Fruit fly (Drosophila melanogaster) whole organism, prepupa: ENCODE measurements around the gene mbm.

Experiments used
- CG34406 ChIP-seq: fragments of 200-800 bp; sonication (Bioruptor generic); optimal IDR thresholded peaks from 3 replicates; lab custom pipeline; 2016; ENCODE audit warnings: missing biosample characterization, missing genetic modification characterization
- Eip78C ChIP-seq: fragments of 200-800 bp; sonication (Bioruptor generic); peaks from one replicate; lab custom pipeline; 2016; ENCODE audit warnings: missing biosample characterization, missing genetic modification characterization
- Met ChIP-seq: fragments of 200-800 bp; sonication (Bioruptor generic); optimal IDR thresholded peaks from 3 replicates; lab custom pipeline; 2016; ENCODE audit warnings: missing biosample characterization, missing genetic modification characterization
- Sox102F ChIP-seq: fragments of 200-800 bp; sonication (Bioruptor generic); optimal IDR thresholded peaks from 2 replicates; lab custom pipeline; 2016; ENCODE audit warnings: missing biosample characterization, mild to moderate bottlenecking, missing genetic modification characterization
- topi ChIP-seq: fragments of 200-800 bp; sonication (Bioruptor generic); optimal IDR thresholded peaks from 3 replicates; lab custom pipeline; 2016; ENCODE audit warnings: missing biosample characterization, missing genetic modification characterization

DNA sequence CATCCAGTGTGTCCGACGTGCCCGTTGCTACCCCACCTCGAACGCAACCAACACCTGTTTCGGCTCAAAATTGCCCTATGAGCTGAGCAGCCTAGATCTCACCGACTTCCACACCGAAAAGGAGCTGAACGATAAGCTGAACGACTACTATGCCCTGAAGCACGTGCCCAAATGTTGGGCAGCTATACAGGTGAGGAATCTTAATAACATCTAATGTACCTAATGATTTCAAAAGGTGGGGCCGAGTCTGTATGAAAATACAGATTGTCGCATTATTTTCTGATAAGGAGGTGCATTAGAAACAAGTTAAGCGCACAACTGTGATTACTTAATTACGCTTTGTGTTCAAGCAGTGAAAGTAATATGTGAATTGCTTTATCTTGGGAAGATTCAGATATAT, 4.6 kb upstream of the mbm start, which contains the start of gene CG17078:
- TF ChIP-seq Sox102F (GFP tag; lab: Kevin White, UChicago): no peak
- no peak for TF ChIP-seq Met (GFP tag; lab: Kevin White, UChicago)
- TF ChIP-seq CG34406 (GFP tag; lab: Kevin White, UChicago): no peak
- TF ChIP-seq Eip78C (GFP tag; lab: Kevin White, UChicago): no peak
- no peak for TF ChIP-seq topi
